Fruit fly (Drosophila melanogaster) whole organism, wandering third instar larva: ENCODE results near the gene Pfas.

Experiments
- CG32264 ChIP-seq: fragments of 200-800 bp; sonication (Bioruptor generic); optimal IDR thresholded peaks from 2 replicates; lab custom pipeline; 2016; ENCODE audit warnings: missing biosample characterization, missing genetic modification characterization
- CG9705 ChIP-seq: fragments of 200-800 bp; sonication (Bioruptor generic); optimal IDR thresholded peaks from 2 replicates; lab custom pipeline; 2018; ENCODE audit warnings: missing biosample characterization, mild to moderate bottlenecking, missing genetic modification characterization
- Hr78 ChIP-seq: fragments of >200 bp; optimal IDR thresholded peaks from 2 replicates; lab custom pipeline; 2017; ENCODE audit warnings: missing biosample characterization, missing genetic modification characterization
- Hr83 ChIP-seq: fragments of 200-300 bp; sonication (Bioruptor generic); optimal IDR thresholded peaks from 2 replicates; lab custom pipeline; 2016; ENCODE audit warnings: missing biosample characterization, mild to moderate bottlenecking, missing genetic modification characterization, moderate library complexity; ENCODE audit not compliant: poor library complexity, severe bottlenecking
- Myc ChIP-seq: fragments of >200 bp; optimal IDR thresholded peaks from 2 replicates; lab custom pipeline; 2017
- foxo ChIP-seq, 2 experiments: fragments of 200-800 bp; sonication (Bioruptor generic); optimal IDR thresholded peaks; 2 replicates in 1 of 2; 3 replicates in 1 of 2; lab custom pipeline; 2016 to 2017; ENCODE audit warnings: missing biosample characterization in 2 of 2, missing genetic modification characterization in 2 of 2
- jim ChIP-seq: fragments of 175-275, 200-325 bp; sonication (Bioruptor generic); optimal IDR thresholded peaks from 2 replicates; lab custom pipeline; 2016; ENCODE audit warnings: missing biosample characterization, mild to moderate bottlenecking, missing genetic modification characterization
- lola ChIP-seq: fragments of >200 bp; optimal IDR thresholded peaks from 2 replicates; lab custom pipeline; 2017; ENCODE audit warnings: missing biosample characterization, missing genetic modification characterization
- pan ChIP-seq: fragments of >200 bp; optimal IDR thresholded peaks from 2 replicates; lab custom pipeline; 2017
- psq ChIP-seq: fragments of 200-800 bp; sonication (Bioruptor generic); optimal IDR thresholded peaks from 3 replicates; lab custom pipeline; 2017; ENCODE audit warnings: missing biosample characterization, mild to moderate bottlenecking, missing genetic modification characterization, moderate library complexity
- usp ChIP-seq: fragments of >200 bp; optimal IDR thresholded peaks from 2 replicates; lab custom pipeline; 2017; ENCODE audit warnings: missing biosample characterization, missing genetic modification characterization

DNA sequence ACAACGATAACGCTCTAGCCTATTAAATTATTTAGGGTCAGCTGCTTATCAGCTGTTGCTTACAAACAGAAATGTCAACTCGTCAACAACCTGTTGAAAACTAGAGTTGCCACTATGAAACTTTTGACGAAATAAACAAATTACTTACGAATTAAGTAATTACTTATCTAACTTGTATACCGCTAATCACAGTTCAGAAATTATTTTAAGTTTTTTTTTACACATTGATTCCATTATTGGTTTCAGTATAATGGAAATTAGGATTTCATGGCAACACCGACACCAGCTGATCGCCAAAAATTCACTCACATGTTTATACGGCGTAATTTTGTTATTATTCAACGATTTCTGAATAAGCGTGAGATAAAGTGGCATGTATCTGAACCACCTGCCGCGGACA, 8.0 kb downstream of the Pfas start, which contains the start of the genes CG9117 and CG31643:
- peak in 1 of 2 experiments; percentile 86 for TF ChIP-seq foxo (GFP tag; optimal IDR thresholded peaks at IDR 0.05; lab: Kevin White, UChicago)
- no peak for TF ChIP-seq pan
- TF ChIP-seq lola, result no peak
- TF ChIP-seq usp, result no peak
- TF ChIP-seq psq (GFP tag; lab: Kevin White, UChicago), result peak; percentile 59
- TF ChIP-seq CG32264 (GFP tag; lab: Kevin White, UChicago), result peak; percentile 18
- no peak for TF ChIP-seq Myc (lab: Kevin White, UChicago)
- peak; percentile 15 for TF ChIP-seq Hr83 (GFP tag; lab: Kevin White, UChicago)
- TF ChIP-seq Hr78 (GFP tag; lab: Kevin White, UChicago), result no peak
- TF ChIP-seq CG9705 (GFP tag; lab: Kevin White, UChicago), result peak; percentile 36
- TF ChIP-seq jim (GFP tag; lab: Kevin White, UChicago), result no peak
